Fruit fly (Drosophila melanogaster): ENCODE data around the gene lz.

Gene lz

DNA sequence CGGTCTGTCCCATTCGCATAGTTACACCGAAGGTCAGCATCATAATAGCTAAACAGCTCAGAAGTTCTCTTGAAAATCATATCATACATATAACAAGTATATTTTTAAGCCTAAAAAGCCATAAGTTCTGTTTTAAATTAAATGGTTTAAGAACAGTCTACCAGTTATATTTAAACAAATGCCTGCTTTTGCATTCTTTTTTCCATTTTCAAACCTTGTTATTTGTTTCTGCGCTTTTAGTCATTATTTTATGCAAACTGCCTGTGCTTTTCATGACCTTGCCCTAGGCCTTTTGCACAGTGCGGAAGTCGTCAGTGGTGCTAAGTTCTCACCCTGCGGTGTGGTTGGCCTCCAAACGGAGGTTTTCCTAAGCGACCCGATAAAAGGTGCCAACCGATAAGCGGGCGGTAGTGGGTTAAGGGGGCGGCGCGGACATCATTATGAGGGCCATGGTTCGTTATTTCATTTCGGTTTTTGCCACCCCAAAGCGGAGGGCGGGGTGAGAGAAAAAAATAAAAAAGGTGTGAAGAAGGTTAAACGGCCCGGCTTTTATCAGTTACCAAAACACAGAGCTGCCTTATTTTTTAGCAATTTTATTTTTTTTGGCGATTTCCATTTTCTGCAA lies 60.1 kb downstream of the lz start:
- TF ChIP-seq Rel (GFP tag; optimal IDR thresholded peaks at IDR 0.05) (no peak), Rel (tag; optimal IDR thresholded peaks at IDR 0.05) (peak; percentile 26), woc (GFP tag; optimal IDR thresholded peaks at IDR 0.05) (peak; percentile 27), tai (GFP tag; optimal IDR thresholded peaks at IDR 0.05) (peak; percentile 47), Sp1 (GFP tag; optimal IDR thresholded peaks at IDR 0.05) (peak; percentile 79), CG32264 (GFP tag; optimal IDR thresholded peaks at IDR 0.05) (no peak), brk (GFP tag; optimal IDR thresholded peaks at IDR 0.05) (no peak), Myc (optimal IDR thresholded peaks at IDR 0.05) (no peak), Mio (GFP tag; optimal IDR thresholded peaks at IDR 0.05) (no peak), N (GFP tag; optimal IDR thresholded peaks at IDR 0.05) (no peak), dsf (GFP tag; optimal IDR thresholded peaks at IDR 0.05; ENCODE audit: borderline replicate concordance) (no peak), br (GFP tag; optimal IDR thresholded peaks at IDR 0.05) (peak; percentile 78), lola (GFP tag; optimal IDR thresholded peaks at IDR 0.05) (no peak), jim (GFP tag; optimal IDR thresholded peaks at IDR 0.05) (peak; percentile 78), psq (GFP tag; optimal IDR thresholded peaks at IDR 0.05) (peak; percentile 54), Dfd (GFP tag; optimal IDR thresholded peaks at IDR 0.05) (peak; percentile 33), sage (GFP tag; optimal IDR thresholded peaks at IDR 0.05) (no peak), foxo (GFP tag; optimal IDR thresholded peaks at IDR 0.05) (peak in 1 of 2 experiments; percentile 82), CrebA (GFP tag; optimal IDR thresholded peaks at IDR 0.05; ENCODE audit: borderline replicate concordance) (no peak), GATAd (GFP tag; optimal IDR thresholded peaks at IDR 0.05) (no peak), pan (optimal IDR thresholded peaks at IDR 0.05) (no peak), dmrt93B (GFP tag; optimal IDR thresholded peaks at IDR 0.05) (peak; percentile 80), rgr (GFP tag; optimal IDR thresholded peaks at IDR 0.05) (peak; percentile 77), Vsx2 (GFP tag; optimal IDR thresholded peaks at IDR 0.05; ENCODE audit: partially characterized antibody) (no peak), Hnf4 (GFP tag; optimal IDR thresholded peaks at IDR 0.05) (no peak), OdsH (GFP tag; optimal IDR thresholded peaks at IDR 0.05) (peak; percentile 73), HLH106 (tag; optimal IDR thresholded peaks at IDR 0.05) (peak; percentile 84), fru (GFP tag; optimal IDR thresholded peaks at IDR 0.05) (peak; percentile 68), usp (GFP tag; optimal IDR thresholded peaks at IDR 0.05) (no peak), Jra (GFP tag; optimal IDR thresholded peaks at IDR 0.05) (no peak), dl (GFP tag; optimal IDR thresholded peaks at IDR 0.05; ENCODE audit: insufficient read depth in 1 of 2, partially characterized antibody in 2 of 2) (no peak), sv (GFP tag; optimal IDR thresholded peaks at IDR 0.05) (no peak), Dif (GFP tag; optimal IDR thresholded peaks at IDR 0.05; ENCODE audit: partially characterized antibody) (no peak), CG9705 (GFP tag; optimal IDR thresholded peaks at IDR 0.05) (peak; percentile 64), Hr83 (GFP tag; optimal IDR thresholded peaks at IDR 0.05; ENCODE audit: poor library complexity, severe bottlenecking) (no peak), Hr78 (GFP tag; optimal IDR thresholded peaks at IDR 0.05) (no peak), h (GFP tag; optimal IDR thresholded peaks at IDR 0.05) (peak; percentile 77), ey (GFP tag; optimal IDR thresholded peaks at IDR 0.05) (peak; percentile 80), Abd-B (GFP tag; optimal IDR thresholded peaks at IDR 0.05) (no peak)

DNA sequence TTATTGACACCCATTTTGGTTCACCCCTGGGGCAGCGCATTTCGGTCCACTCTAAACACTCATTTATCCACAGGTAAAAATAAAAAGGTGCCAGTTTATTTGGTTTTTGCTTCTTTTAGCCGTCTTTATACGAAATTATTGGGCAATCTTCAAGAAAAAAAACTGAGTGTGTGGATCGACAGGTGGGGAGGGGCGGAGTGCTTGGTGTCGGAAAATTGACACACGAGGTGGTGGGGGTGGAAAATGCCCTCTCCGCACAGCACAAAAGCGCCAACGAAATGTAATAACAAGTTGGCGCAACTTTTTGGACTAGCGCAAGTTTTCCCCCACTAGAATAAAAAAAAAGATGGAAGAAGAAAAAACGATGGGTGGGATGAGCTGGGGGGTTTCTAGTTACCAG lies 61.1 kb downstream of the lz start:
- TF ChIP-seq N (GFP tag; optimal IDR thresholded peaks at IDR 0.05) (no peak), dsf (GFP tag; optimal IDR thresholded peaks at IDR 0.05; ENCODE audit: borderline replicate concordance) (no peak), Abd-B (GFP tag; optimal IDR thresholded peaks at IDR 0.05) (no peak), Dif (GFP tag; optimal IDR thresholded peaks at IDR 0.05; ENCODE audit: partially characterized antibody) (no peak), brk (GFP tag; optimal IDR thresholded peaks at IDR 0.05) (no peak), HLH106 (tag; optimal IDR thresholded peaks at IDR 0.05) (no peak), Hr83 (GFP tag; optimal IDR thresholded peaks at IDR 0.05; ENCODE audit: poor library complexity, severe bottlenecking) (no peak), Jra (GFP tag; optimal IDR thresholded peaks at IDR 0.05) (no peak), woc (GFP tag; optimal IDR thresholded peaks at IDR 0.05) (no peak), jim (GFP tag; optimal IDR thresholded peaks at IDR 0.05) (no peak), rgr (GFP tag; optimal IDR thresholded peaks at IDR 0.05) (no peak), psq (GFP tag; optimal IDR thresholded peaks at IDR 0.05) (no peak), Sp1 (GFP tag; optimal IDR thresholded peaks at IDR 0.05) (no peak), sv (GFP tag; optimal IDR thresholded peaks at IDR 0.05) (no peak), br (GFP tag; optimal IDR thresholded peaks at IDR 0.05) (no peak), Dfd (GFP tag; optimal IDR thresholded peaks at IDR 0.05) (no peak), dmrt93B (GFP tag; optimal IDR thresholded peaks at IDR 0.05) (no peak), Myc (optimal IDR thresholded peaks at IDR 0.05) (no peak), OdsH (GFP tag; optimal IDR thresholded peaks at IDR 0.05) (no peak), Rel (GFP tag; optimal IDR thresholded peaks at IDR 0.05) (no peak), Rel (tag; optimal IDR thresholded peaks at IDR 0.05) (no peak)

Measured in whole organism, wandering third instar larva.